Worm (Caenorhabditis elegans): ENCODE measurements around the gene F46C5.2.

The F46C5.2 gene

DNA sequence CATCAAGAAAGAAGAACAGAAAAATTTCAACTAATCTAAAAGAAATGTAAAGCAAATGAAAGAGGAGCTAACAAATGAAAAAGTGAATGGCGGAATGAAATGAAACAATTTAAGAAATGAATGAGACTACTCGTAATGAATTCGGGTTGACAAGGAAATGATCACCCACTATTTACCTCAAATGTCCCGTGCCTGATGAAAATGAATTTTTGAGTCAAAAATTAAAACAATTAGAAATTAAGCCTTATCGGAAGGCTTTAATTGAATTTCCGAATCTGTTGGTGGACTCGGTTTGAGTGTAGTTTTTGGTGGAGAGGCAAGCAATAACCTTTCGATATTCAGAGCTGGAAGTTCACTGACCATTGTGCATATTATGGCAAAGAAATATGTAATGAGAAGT, 19.9 kb upstream of the F46C5.2 start:
- TF ChIP-seq skn-1 (tag; optimal IDR thresholded peaks at IDR 0.05) (no peak), nhr-76 (tag; optimal IDR thresholded peaks at IDR 0.05) (no peak), ztf-4 (tag; optimal IDR thresholded peaks at IDR 0.05) (no peak), mdl-1 (tag; optimal IDR thresholded peaks at IDR 0.05) (no peak)

- TF ChIP-seq fos-1 (tag; optimal IDR thresholded peaks at IDR 0.05) (no peak), fkh-10 (GFP tag; optimal IDR thresholded peaks at IDR 0.05) (no peak), nhr-23 (tag; optimal IDR thresholded peaks at IDR 0.05) (no peak), elt-3 (tag; optimal IDR thresholded peaks at IDR 0.05) (no peak), pqm-1 (tag; optimal IDR thresholded peaks at IDR 0.05) (peak; percentile 39), elt-2 (tag; optimal IDR thresholded peaks at IDR 0.05) (no peak), elt-1 (tag; optimal IDR thresholded peaks at IDR 0.05) (no peak)
These were observed 16.8 kb upstream of the F46C5.2 start for ce11 chrII:8845932-8846331.

- TF ChIP-seq elt-2 (tag; optimal IDR thresholded peaks at IDR 0.05) (no peak), mml-1 (tag; optimal IDR thresholded peaks at IDR 0.05) (no peak), nfya-1 (tag; optimal IDR thresholded peaks at IDR 0.05; ENCODE audit: insufficient read depth) (no peak), ceh-9 (tag; optimal IDR thresholded peaks at IDR 0.05) (no peak), nhr-25 (tag; optimal IDR thresholded peaks at IDR 0.05) (no peak), jun-1 (tag; optimal IDR thresholded peaks at IDR 0.05) (no peak), fkh-10 (GFP tag; optimal IDR thresholded peaks at IDR 0.05) (no peak), ztf-11 (tag; optimal IDR thresholded peaks at IDR 0.05) (no peak), ceh-16 (tag; optimal IDR thresholded peaks at IDR 0.05) (no peak), ceh-28 (tag; optimal IDR thresholded peaks at IDR 0.05) (no peak), elt-1 (tag; optimal IDR thresholded peaks at IDR 0.05) (no peak), R02D3.7 (tag; optimal IDR thresholded peaks at IDR 0.05) (no peak), egl-5 (tag; optimal IDR thresholded peaks at IDR 0.05) (no peak), skn-1 (tag; optimal IDR thresholded peaks at IDR 0.05) (no peak), lsy-12 (tag; optimal IDR thresholded peaks at IDR 0.05) (no peak), snpc-4 (tag; optimal IDR thresholded peaks at IDR 0.05) (no peak), sea-2 (GFP tag; optimal IDR thresholded peaks at IDR 0.05) (no peak), ama-1 (optimal IDR thresholded peaks at IDR 0.05) (no peak)
These were observed 16.2 kb upstream of the F46C5.2 start, which contains the start of gene agxt-1 for ce11 chrII:8845298-8845697. agxt-1 (plus strand) TSS chrII:8845598.

- no peak for TF ChIP-seq snpc-4 (tag; optimal IDR thresholded peaks at IDR 0.05)
- TF ChIP-seq egl-5 (tag; optimal IDR thresholded peaks at IDR 0.05), result peak; percentile 3
These were observed 15.5 kb upstream of the F46C5.2 start, which contains the start of gene F46C5.6 for ce11 chrII:8844465-8845126. F46C5.6 (minus strand) TSS chrII:8844515.

DNA sequence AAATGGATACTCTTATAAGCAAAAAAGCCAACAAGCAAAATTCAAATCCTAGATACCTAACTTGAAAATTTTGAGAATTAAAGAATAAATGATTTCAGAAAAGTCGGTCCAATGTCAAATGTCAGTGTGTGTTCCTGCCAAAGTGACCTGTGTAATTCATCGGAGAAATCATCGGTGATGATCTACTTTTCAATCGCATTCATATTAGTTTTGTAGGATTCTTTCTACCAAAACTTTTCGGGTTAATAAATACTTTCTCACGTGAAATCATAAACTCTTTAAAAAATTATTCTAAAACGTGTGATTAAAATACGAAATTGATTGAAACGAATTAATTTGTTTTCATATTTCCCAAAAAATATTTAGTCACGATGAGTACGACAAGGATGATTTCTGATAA, 9.9 kb upstream of the F46C5.2 start, which contains the start of gene F46C5.7:
F46C5.7 (plus strand) TSS at position 301 of the 400 bp plus-strand sequence.
- TF ChIP-seq elt-1 (tag; optimal IDR thresholded peaks at IDR 0.05) (no peak), lin-15B (tag; optimal IDR thresholded peaks at IDR 0.05) (no peak), nhr-77 (tag; optimal IDR thresholded peaks at IDR 0.05) (no peak), fkh-10 (GFP tag; optimal IDR thresholded peaks at IDR 0.05) (no peak), nhr-76 (tag; optimal IDR thresholded peaks at IDR 0.05) (no peak), unc-62 (GFP tag; optimal IDR thresholded peaks at IDR 0.05) (no peak), daf-12 (tag; optimal IDR thresholded peaks at IDR 0.05) (no peak), pha-4 (tag; optimal IDR thresholded peaks at IDR 0.05) (no peak), lin-39 (tag; optimal IDR thresholded peaks at IDR 0.05) (no peak), nfya-1 (tag; optimal IDR thresholded peaks at IDR 0.05; ENCODE audit: insufficient read depth) (no peak), nhr-25 (tag; optimal IDR thresholded peaks at IDR 0.05) (no peak), ztf-11 (tag; optimal IDR thresholded peaks at IDR 0.05) (no peak), ceh-16 (tag; optimal IDR thresholded peaks at IDR 0.05) (no peak), mdl-1 (tag; optimal IDR thresholded peaks at IDR 0.05) (no peak), hmg-11 (tag; optimal IDR thresholded peaks at IDR 0.05) (no peak)

DNA sequence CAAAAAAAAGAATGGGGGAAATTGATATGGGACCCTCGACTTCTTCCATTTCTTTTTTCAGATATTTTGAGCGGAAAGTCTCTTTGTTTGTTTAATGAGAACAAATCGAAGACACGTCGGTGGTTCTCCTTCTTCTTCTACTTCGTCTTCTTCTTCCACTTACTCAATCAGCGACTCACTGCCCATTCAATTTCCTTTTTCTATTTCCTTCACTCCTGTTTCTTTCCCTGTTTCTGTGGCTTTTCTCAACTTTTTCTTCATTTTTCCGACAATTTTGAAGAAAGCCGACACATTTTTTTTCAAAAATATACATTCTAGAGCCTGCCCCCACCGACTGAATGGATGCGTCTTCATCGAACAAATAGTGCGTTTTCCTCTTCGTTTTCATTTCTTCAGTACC, 6.8 kb upstream of the F46C5.2 start, which contains the start of gene F46C5.4:
F46C5.4 (plus strand) TSS at position 222 of the 400 bp plus-strand sequence.
- no peak for TF ChIP-seq ZK546.5 (tag; optimal IDR thresholded peaks at IDR 0.05)
- TF ChIP-seq fkh-10 (GFP tag; optimal IDR thresholded peaks at IDR 0.05), result peak; percentile 69

Measured in whole organism, L3 larva.